Worm (Caenorhabditis elegans): ENCODE measurements around the gene Y49E10.30.
"Not testable (repeated sequence)": the region's sequence is repeated elsewhere in the genome, so short reads cannot be mapped to it uniquely, and the experiment has no call there.

ce11 chrIII:12387344-12387743 is 647 bp downstream of the Y49E10.30 start:
- not testable (repeated sequence) for TF ChIP-seq mdl-1 (tag; optimal IDR thresholded peaks at IDR 0.05); nhr-11 (tag; optimal IDR thresholded peaks at IDR 0.05); nhr-237 (tag; optimal IDR thresholded peaks at IDR 0.05); hmg-1.1 (GFP tag; IDR thresholded peaks at IDR 0.05); lin-13 (GFP tag; optimal IDR thresholded peaks at IDR 0.05); snpc-4 (tag; optimal IDR thresholded peaks at IDR 0.05); lir-3 (tag; optimal IDR thresholded peaks at IDR 0.05)

All from whole organism, L4 larva.